Fruit fly (Drosophila melanogaster) whole organism, pupa: ENCODE data around the gene CG32845.
A peak's percentile ranks its signal among the peaks of the same experiment; 100 is the strongest.

Experiments
- CG10348 ChIP-seq: fragments of 200-800 bp; sonication (Bioruptor generic); IDR thresholded peaks from 2 replicates; pipeline ENCODE4 v1.3.6; 2022; ENCODE audit warnings: missing biosample characterization, missing genetic modification characterization
- CG12605 ChIP-seq: fragments of 200-800 bp; sonication (Bioruptor generic); IDR thresholded peaks from 2 replicates; pipeline ENCODE4 v1.3.6; 2022; ENCODE audit warnings: missing biosample characterization, missing genetic modification characterization
- CG13204 ChIP-seq: fragments of 200-800 bp; sonication (Bioruptor generic); optimal IDR thresholded peaks from 2 replicates; lab custom pipeline; 2018; ENCODE audit warnings: missing biosample characterization, mild to moderate bottlenecking, missing genetic modification characterization, moderate library complexity
- CG14655 ChIP-seq: fragments of 200-800 bp; sonication (Bioruptor generic); optimal IDR thresholded peaks from 3 replicates; lab custom pipeline; 2017; ENCODE audit warnings: mild to moderate bottlenecking, missing biosample characterization, missing genetic modification reagents, missing genetic modification characterization
- CG15710 ChIP-seq: fragments of 200-800 bp; sonication (Bioruptor generic); optimal IDR thresholded peaks from 2 replicates; lab custom pipeline; 2018; ENCODE audit warnings: missing biosample characterization, mild to moderate bottlenecking, missing genetic modification characterization, moderate library complexity
- CG17806 ChIP-seq: fragments of 200-800 bp; sonication (Bioruptor generic); optimal IDR thresholded peaks from 2 replicates; lab custom pipeline; 2018; ENCODE audit warnings: missing biosample characterization, mild to moderate bottlenecking, missing genetic modification characterization, moderate library complexity
- CG32121 ChIP-seq: fragments of 200-800 bp; sonication (Bioruptor generic); IDR thresholded peaks from 2 replicates; pipeline ENCODE4 v1.3.6; 2022; ENCODE audit warnings: missing biosample characterization, missing genetic modification characterization
- CG34367 ChIP-seq: fragments of 200-800 bp; sonication (Bioruptor generic); optimal IDR thresholded peaks from 2 replicates; lab custom pipeline; 2018; ENCODE audit warnings: missing biosample characterization, mild to moderate bottlenecking, missing genetic modification characterization
- CG4496 ChIP-seq: fragments of 200-800 bp; sonication (Bioruptor generic); IDR thresholded peaks from 3 replicates; pipeline ENCODE4 v1.3.6; 2022; ENCODE audit warnings: missing biosample characterization, missing genetic modification characterization
- CG8159 ChIP-seq: fragments of 200-800 bp; sonication (Bioruptor generic); optimal IDR thresholded peaks from 3 replicates; lab custom pipeline; 2018; ENCODE audit warnings: missing biosample characterization, mild to moderate bottlenecking, missing genetic modification characterization, moderate library complexity
- CG8301 ChIP-seq: fragments of 200-800 bp; sonication (Bioruptor generic); optimal IDR thresholded peaks from 2 replicates; lab custom pipeline; 2018; ENCODE audit warnings: missing biosample characterization, mild to moderate bottlenecking, missing genetic modification characterization
- CG9948 ChIP-seq: fragments of 200-800 bp; sonication (Bioruptor generic); optimal IDR thresholded peaks from 2 replicates; lab custom pipeline; 2018; ENCODE audit warnings: missing biosample characterization, mild to moderate bottlenecking, missing genetic modification characterization, moderate library complexity
- D1 ChIP-seq: fragments of 200-800 bp; sonication (Bioruptor generic); optimal IDR thresholded peaks from 2 replicates; lab custom pipeline; 2018; ENCODE audit warnings: missing biosample characterization, mild to moderate bottlenecking, missing genetic modification characterization, moderate library complexity
- EcR ChIP-seq: fragments of 200-800 bp; sonication (Bioruptor generic); optimal IDR thresholded peaks from 3 replicates; lab custom pipeline; 2019; ENCODE audit warnings: missing biosample characterization, missing genetic modification characterization, mild to moderate bottlenecking, moderate library complexity, missing genetic modification reagents
- Ets98B ChIP-seq: fragments of 200-800 bp; sonication (Bioruptor generic); IDR thresholded peaks from 2 replicates; pipeline ENCODE4 v1.3.6; 2022; ENCODE audit warnings: missing biosample characterization, missing genetic modification characterization
- Pif1A ChIP-seq: fragments of 200-800 bp; sonication (Bioruptor generic); optimal IDR thresholded peaks from 3 replicates; lab custom pipeline; 2016; ENCODE audit warnings: missing biosample characterization, missing genetic modification characterization
- Pif1B ChIP-seq: fragments of 200-800 bp; sonication (Bioruptor generic); optimal IDR thresholded peaks from 3 replicates; lab custom pipeline; 2016; ENCODE audit warnings: missing biosample characterization, missing genetic modification characterization
- Snoo ChIP-seq: fragments of 200-800 bp; sonication (Bioruptor generic); optimal IDR thresholded peaks from 3 replicates; lab custom pipeline; 2017; ENCODE audit warnings: missing biosample characterization, mild to moderate bottlenecking, missing genetic modification characterization, inconsistent platforms
- fd96Ca ChIP-seq: fragments of 200-800 bp; sonication (Bioruptor generic); IDR thresholded peaks from 3 replicates; pipeline ENCODE4 v1.3.6; 2022; ENCODE audit warnings: missing biosample characterization, missing genetic modification characterization
- gl ChIP-seq: fragments of 200-800 bp; sonication (Bioruptor generic); optimal IDR thresholded peaks from 2 replicates; lab custom pipeline; 2018; ENCODE audit warnings: missing biosample characterization, mild to moderate bottlenecking, missing genetic modification characterization
- rn ChIP-seq: fragments of 200-800 bp; sonication (Bioruptor generic); IDR thresholded peaks from 2 replicates; pipeline ENCODE4 v1.3.6; 2022; ENCODE audit warnings: missing biosample characterization, missing genetic modification characterization

CG32845 gene

DNA sequence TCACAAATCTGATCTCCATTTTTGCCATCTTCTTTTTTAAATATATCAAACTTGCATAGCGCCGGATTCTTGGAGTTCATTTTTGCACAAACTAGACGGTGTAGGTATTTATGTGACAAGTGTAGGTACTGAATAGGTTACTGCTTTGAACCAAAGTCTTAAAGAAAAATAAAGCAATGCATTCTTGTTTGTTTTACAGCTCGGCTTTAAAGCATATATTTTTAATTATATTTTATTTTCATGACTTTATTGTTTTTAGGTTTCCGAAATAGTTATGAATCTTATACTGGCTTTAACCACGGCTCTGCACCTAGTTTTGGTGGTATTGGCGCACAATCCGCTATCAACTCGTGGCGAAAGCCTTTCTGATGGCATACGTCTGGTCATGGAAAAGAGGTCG lies at the start of gene CG32845:
TSS of gene CG32845 (minus strand) at position 101 of the 400 bp plus-strand sequence.
- TF ChIP-seq CG32121 (GFP tag; lab: Robert Waterston, UW) (no peak), D1 (tag; lab: Kevin White, UChicago) (no peak), Ets98B (GFP tag; lab: Robert Waterston, UW) (no peak), Pif1B (GFP tag; lab: Kevin White, UChicago) (no peak), CG12605 (GFP tag; lab: Robert Waterston, UW) (no peak)

DNA sequence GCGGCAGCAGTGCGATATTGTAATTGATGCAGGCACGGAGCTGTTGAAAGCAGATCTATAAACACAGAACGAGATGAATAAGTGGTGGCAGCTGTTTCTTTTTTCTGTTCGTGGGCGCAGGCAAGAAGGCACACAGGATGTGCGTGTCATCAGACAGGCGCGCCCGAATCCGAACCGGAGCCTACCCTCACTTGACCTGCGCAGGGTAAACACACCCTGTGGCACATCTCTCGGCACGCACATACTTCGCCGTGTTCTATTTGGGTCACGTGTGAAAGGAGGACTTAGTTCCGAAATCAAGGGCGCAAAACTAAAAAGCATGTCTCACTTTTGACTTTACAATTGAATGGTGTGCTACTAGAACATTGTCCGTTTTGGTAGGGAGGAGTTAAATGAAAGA lies 48.3 kb upstream of the CG32845 start:
- TF ChIP-seq gl (tag; lab: Kevin White, UChicago), result no peak
- TF ChIP-seq Pif1B (GFP tag; lab: Kevin White, UChicago), result no peak
- no peak for TF ChIP-seq CG8301 (tag; lab: Kevin White, UChicago)
- TF ChIP-seq D1 (tag; lab: Kevin White, UChicago), result no peak
- TF ChIP-seq Pif1A (GFP tag; lab: Kevin White, UChicago), result no peak

DNA sequence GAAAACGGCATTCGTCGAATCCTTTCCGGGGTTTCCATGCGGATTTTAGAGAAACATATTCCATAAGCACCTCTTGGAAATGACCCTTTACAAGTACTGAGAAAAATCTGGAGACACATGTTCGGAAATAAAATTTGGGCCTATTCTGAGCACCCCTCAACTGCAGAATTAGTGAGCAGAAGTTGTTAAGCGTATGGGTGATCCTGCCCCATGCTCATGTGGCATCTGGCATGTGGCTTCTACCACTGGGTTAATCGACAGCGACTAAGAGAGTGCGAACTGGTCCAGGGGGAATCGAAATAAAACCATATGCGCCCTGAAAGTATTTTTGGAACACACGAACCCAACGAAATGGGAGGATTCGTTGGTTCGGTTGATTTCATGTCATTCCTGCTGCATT lies 47.6 kb upstream of the CG32845 start:
- TF ChIP-seq CG10348 (GFP tag; lab: Robert Waterston, UW), result no peak
- TF ChIP-seq gl (tag; lab: Kevin White, UChicago), result no peak
- TF ChIP-seq Ets98B (GFP tag; lab: Robert Waterston, UW), result no peak
- TF ChIP-seq EcR, result no peak

DNA sequence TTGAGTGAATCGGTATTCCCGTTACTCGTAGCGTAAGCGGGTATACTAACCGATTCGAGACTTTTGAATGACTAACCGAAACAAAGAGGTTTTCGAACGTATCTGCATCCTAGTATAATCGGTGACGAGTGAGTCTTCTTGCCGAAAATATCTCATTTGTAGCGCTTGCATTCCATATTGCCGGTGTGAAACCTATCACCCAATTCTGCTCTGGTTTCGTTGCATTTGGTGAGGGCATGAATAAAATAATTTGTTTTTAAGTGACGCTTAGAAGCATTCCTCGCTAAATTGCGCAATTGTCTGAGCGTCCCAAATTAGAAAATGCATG lies 46.8 kb upstream of the CG32845 start:
- no peak for TF ChIP-seq EcR
- TF ChIP-seq CG14655 (GFP tag; lab: Kevin White, UChicago), result no peak
- no peak for TF ChIP-seq CG10348 (GFP tag; lab: Robert Waterston, UW)
- no peak for TF ChIP-seq CG32121 (GFP tag; lab: Robert Waterston, UW)
- TF ChIP-seq Snoo, result no peak
- no peak for TF ChIP-seq CG8301 (tag; lab: Kevin White, UChicago)
- TF ChIP-seq CG13204, result no peak

DNA sequence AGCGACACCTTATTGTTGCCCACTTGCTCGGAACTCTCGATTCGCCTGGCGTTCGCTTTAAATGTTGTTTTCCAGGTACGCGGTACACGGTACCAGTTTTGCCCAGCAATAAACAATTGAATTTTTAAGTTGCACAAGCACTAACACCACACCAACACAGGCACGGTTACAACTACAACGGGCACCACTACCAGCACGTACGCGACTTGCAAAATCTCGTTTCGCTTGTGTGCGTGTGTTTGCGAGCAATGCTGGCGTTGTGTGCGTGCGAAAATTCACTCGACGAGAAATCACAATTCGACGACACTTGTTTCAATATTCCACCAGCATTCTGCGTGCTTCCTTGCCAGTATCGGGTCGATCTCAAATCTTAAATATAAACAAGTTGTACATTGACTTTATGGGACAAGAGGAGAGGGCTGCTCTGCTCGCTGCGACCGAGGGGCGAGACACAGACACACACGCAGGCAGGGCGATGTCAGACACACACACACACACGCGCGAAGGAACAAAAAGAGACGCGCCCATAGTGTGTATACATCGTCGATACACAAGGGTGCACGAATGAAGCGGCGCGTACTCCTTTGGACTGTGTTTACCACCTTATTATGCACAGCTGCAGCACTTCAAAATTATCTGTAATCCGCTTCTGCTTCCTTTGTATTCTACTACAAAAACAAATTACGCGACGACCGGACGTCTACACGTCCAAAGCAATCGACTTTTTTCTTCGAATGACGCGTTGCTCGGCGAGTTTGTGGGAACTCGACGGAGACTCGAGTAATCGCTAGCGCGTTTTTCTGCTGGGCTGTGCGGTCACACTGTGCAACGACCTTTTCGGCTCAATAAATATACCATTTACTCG lies 46.2 kb upstream of the CG32845 start, which contains the start of gene fwd:
TSS of gene fwd (minus strand) at position 740 of the 865 bp plus-strand sequence.
- TF ChIP-seq Pif1A (GFP tag; lab: Kevin White, UChicago) (no peak), Ets98B (GFP tag; lab: Robert Waterston, UW) (no peak; the same call in 1 of the 2 replicates), fd96Ca (peak; percentile 22; the same call in 1 of the 3 replicates), CG14655 (GFP tag; lab: Kevin White, UChicago) (no peak), CG32121 (GFP tag; lab: Robert Waterston, UW) (no peak), CG8301 (tag; lab: Kevin White, UChicago) (no peak), CG4496 (GFP tag; lab: Robert Waterston, UW) (peak; percentile 74), CG15710 (no peak), gl (tag; lab: Kevin White, UChicago) (no peak), CG8159 (tag; lab: Kevin White, UChicago) (peak; percentile 30), rn (GFP tag; lab: Robert Waterston, UW) (no peak), EcR (peak; percentile 63), D1 (tag; lab: Kevin White, UChicago) (no peak), CG12605 (GFP tag; lab: Robert Waterston, UW) (0 out of 2 replicates have a peak, but pooled peaks have one; percentile 14), Snoo (no peak), Pif1B (GFP tag; lab: Kevin White, UChicago) (no peak), CG13204 (no peak), CG10348 (GFP tag; lab: Robert Waterston, UW) (no peak), CG17806 (no peak), CG9948 (tag; lab: Kevin White, UChicago) (no peak)

DNA sequence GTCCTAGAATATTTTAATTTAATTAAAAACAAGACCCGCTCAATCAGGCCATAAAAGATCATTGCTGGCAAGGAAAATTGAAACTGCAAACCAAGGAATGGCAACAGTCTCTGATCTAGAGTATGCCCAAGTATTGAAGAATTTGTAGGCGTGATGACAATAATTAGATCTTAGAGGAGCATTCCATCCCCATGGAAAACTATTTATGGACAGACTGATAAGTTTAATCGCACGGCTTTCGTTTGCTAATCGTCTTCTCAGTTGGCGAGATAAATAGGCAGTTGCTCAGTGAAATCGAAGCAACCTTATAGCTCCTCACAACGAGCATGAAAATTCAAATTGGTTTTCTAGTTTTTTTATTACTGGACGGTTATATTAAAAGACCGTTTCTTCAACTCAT lies 43.6 kb upstream of the CG32845 start, which contains the start of gene ddbt:
TSS of gene ddbt (plus strand) at position 301 of the 400 bp plus-strand sequence.
- TF ChIP-seq EcR (no peak), Ets98B (GFP tag; lab: Robert Waterston, UW) (no peak)
- TF ChIP-seq, all 21 proteins: peak for 0

DNA sequence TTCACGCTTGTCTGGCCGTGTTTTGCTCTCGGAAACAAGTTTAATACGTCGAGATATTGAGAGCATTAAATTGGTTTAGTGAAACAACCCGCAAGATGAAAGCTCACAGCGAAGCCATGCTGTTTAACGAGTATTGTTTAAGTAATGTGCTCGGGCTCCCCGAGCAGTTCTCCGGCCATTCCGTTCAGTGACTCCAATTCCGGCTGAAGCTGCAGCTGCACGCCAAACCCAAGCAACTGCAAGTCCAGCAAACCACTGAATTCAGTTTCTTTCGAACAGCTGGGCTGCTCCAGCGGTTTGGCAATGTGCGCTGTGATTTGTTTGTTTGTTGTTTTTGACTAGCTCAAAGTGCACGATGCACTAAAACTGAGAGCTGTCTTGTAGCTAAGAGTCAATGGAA lies 41.9 kb upstream of the CG32845 start:
- TF ChIP-seq EcR (peak; percentile 85), CG32121 (GFP tag; lab: Robert Waterston, UW) (no peak)

DNA sequence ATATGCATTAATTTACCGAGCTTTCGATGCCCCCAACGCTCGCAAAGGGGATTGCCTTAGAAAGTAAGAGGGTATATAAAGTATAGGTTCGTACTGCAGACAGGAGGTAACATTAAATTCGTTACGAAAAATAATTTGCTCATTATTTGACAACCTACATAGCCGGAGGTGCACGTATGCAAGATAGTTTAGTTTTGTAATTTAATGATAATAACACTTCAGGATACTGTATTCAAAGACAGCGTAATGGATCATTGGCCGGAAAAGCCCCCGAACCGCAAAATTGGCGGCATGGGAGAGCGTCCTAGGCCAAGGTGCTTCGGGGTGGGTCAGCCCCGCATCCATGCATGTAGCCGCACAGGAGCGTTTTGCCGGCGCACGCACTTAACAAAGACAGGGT lies 39.1 kb upstream of the CG32845 start:
- TF ChIP-seq CG8301 (tag; lab: Kevin White, UChicago) (no peak), CG34367 (tag; lab: Kevin White, UChicago) (no peak), gl (tag; lab: Kevin White, UChicago) (no peak), EcR (no peak), CG4496 (GFP tag; lab: Robert Waterston, UW) (no peak), Pif1A (GFP tag; lab: Kevin White, UChicago) (no peak)
